Worm (Caenorhabditis elegans) whole organism, early embryonic: ENCODE data around the gene C50E3.9.

Experiments
- aly-1 ChIP-seq: sonication (generic microtip); optimal IDR thresholded peaks from 2 replicates; lab custom pipeline; 2016; ENCODE audit warnings: missing genetic modification characterization, missing compliant biosample characterization
- ceh-36 ChIP-seq: sonication (generic microtip); optimal IDR thresholded peaks from 2 replicates; lab custom pipeline; 2016; ENCODE audit warnings: missing genetic modification characterization, inconsistent platforms, missing compliant biosample characterization
- hmbx-1 ChIP-seq: sonication (generic microtip); optimal IDR thresholded peaks from 2 replicates; lab custom pipeline; 2016; ENCODE audit warnings: mild to moderate bottlenecking, missing genetic modification characterization, missing compliant biosample characterization
- pes-1 ChIP-seq: fragments of 200-800 bp; sonication (Bioruptor generic); IDR thresholded peaks from 2 replicates; pipeline ENCODE4 v1.3.6; 2022; ENCODE audit warnings: missing genetic modification reagents, missing genetic modification characterization, missing compliant biosample characterization
- scrt-1 ChIP-seq: fragments of 200-800 bp; sonication (Bioruptor generic); IDR thresholded peaks from 2 replicates; pipeline ENCODE4 v1.3.6; 2022; ENCODE audit warnings: missing genetic modification characterization, missing compliant biosample characterization

- TF ChIP-seq ceh-36 (no peak), scrt-1 (GFP tag; lab: Robert Waterston, UW) (no peak), aly-1 (tag; lab: Kevin White, UChicago) (no peak), hmbx-1 (no peak), pes-1 (GFP tag; lab: Robert Waterston, UW) (no peak)
Measured at ce11 chrV:7612044-7612443, 12.0 kb upstream of the C50E3.9 start, which contains the start of gene clec-215.
